Worm (Caenorhabditis elegans): ENCODE measurements around the gene ddb-1.
A peak's percentile ranks its signal among the peaks of the same experiment; 100 is the strongest.

ddb-1 gene

ce11 chrIV:12086498-12086897 lies 34.5 kb downstream of the ddb-1 start:
- TF ChIP-seq T22C8.4 (GFP tag; IDR thresholded peaks at IDR 0.05) (peak; percentile 57; the same call in 1 of the 2 replicates), ztf-23 (GFP tag; IDR thresholded peaks at IDR 0.05) (peak; percentile 77), klf-2 (GFP tag; conservative IDR thresholded peaks at IDR 0.05) (peak; percentile 15; the same call in 1 of the 2 replicates), flt-1 (GFP tag; IDR thresholded peaks at IDR 0.05) (peak; percentile 78), tab-1 (GFP tag; IDR thresholded peaks at IDR 0.05) (peak; percentile 84), ref-1 (GFP tag; conservative IDR thresholded peaks at IDR 0.05) (peak; percentile 56; the same call in 1 of the 2 replicates), cog-1 (tag; optimal IDR thresholded peaks at IDR 0.05) (peak; percentile 37), ztf-29 (GFP tag; IDR thresholded peaks at IDR 0.05) (peak; percentile 67), med-1 (GFP tag; optimal IDR thresholded peaks at IDR 0.05; ENCODE audit: insufficient read depth) (peak; percentile 50)

ce11 chrIV:12085120-12085519 lies 35.8 kb downstream of the ddb-1 start, which contains the start of gene rbm-34:
rbm-34 (plus strand) TSS chrIV:12085420.
- TF ChIP-seq ztf-23 (GFP tag; IDR thresholded peaks at IDR 0.05): no peak

DNA sequence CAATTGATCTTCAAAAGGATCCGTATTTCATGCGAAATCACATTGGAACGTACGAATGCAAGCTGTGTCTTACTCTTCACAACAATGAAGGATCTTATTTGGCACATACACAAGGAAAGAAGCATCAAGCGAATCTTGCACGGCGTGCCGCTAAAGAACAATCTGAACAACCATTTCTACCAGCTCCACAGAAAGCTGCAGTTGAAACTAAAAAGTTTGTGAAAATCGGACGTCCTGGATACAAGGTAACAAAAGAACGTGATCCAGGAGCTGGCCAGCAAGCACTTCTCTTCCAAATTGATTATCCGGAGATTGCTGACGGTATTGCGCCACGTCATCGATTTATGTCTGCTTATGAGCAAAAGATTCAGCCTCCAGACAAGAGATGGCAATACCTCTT lies 36.4 kb downstream of the ddb-1 start:
- TF ChIP-seq cog-1 (tag; optimal IDR thresholded peaks at IDR 0.05) (no peak), ztf-29 (GFP tag; IDR thresholded peaks at IDR 0.05) (no peak), flt-1 (GFP tag; IDR thresholded peaks at IDR 0.05) (no peak), tab-1 (GFP tag; IDR thresholded peaks at IDR 0.05) (no peak), ref-1 (GFP tag; conservative IDR thresholded peaks at IDR 0.05) (no peak), med-1 (GFP tag; optimal IDR thresholded peaks at IDR 0.05; ENCODE audit: insufficient read depth) (no peak), T22C8.4 (GFP tag; IDR thresholded peaks at IDR 0.05) (no peak), klf-2 (GFP tag; conservative IDR thresholded peaks at IDR 0.05) (no peak), ztf-23 (GFP tag; IDR thresholded peaks at IDR 0.05) (no peak)

ce11 chrIV:12084178-12084577 lies 36.8 kb downstream of the ddb-1 start, which contains the start of gene repo-1:
repo-1 (plus strand) TSS chrIV:12084478.
- no peak for TF ChIP-seq ztf-23 (GFP tag; IDR thresholded peaks at IDR 0.05)

DNA sequence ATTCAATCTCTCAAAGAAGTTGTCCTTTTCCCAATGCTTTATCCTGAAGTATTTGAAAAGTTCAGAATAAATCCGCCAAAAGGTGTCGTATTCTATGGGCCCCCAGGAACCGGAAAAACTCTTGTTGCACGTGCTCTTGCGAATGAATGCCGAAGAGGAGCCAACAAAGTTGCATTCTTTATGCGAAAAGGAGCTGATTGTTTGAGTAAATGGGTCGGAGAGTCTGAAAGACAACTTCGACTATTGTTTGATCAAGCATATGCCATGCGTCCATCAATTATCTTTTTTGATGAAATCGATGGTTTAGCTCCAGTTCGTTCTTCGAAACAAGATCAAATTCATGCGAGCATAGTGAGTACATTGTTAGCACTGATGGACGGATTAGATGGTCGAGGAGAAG lies 40.2 kb downstream of the ddb-1 start:
- no peak for TF ChIP-seq ztf-29 (GFP tag; IDR thresholded peaks at IDR 0.05)
- TF ChIP-seq klf-2 (GFP tag; conservative IDR thresholded peaks at IDR 0.05): no peak

DNA sequence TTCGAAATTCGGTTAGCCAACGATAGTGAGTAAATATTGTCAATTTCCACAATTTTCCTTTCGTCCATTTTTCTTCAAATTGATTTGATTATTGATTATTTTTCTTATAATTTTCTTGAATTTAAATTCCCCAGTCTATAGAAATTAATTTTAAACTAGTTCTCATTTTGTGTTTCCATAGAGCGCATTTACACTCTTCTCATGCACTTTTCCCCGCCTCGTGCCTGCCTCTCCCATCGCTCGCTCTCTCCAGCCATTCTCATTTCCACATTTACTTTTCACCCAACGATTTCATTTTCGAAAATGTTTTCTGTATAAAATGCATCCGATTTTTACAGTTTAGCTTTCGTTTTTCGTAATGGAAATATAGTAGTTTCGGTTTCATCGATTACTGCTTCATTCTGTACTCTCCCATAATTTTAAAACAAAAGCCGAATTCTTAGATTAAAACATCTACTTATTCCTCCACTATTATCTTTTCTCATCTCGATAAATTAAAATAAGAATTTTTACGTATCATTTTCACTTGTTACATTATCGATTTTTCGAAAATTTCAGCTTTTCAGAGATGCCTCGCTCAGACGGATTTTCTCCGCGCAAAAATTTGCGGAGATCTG lies 42.0 kb downstream of the ddb-1 start, which contains the start of gene lex-1:
TSS of gene lex-1 (plus strand) at position 567 of the 617 bp plus-strand sequence.
- no peak for TF ChIP-seq cog-1 (tag; optimal IDR thresholded peaks at IDR 0.05)
- TF ChIP-seq tab-1 (GFP tag; IDR thresholded peaks at IDR 0.05): no peak
- TF ChIP-seq T22C8.4 (GFP tag; IDR thresholded peaks at IDR 0.05): no peak
- TF ChIP-seq med-1 (GFP tag; optimal IDR thresholded peaks at IDR 0.05; ENCODE audit: insufficient read depth): no peak
- TF ChIP-seq ztf-29 (GFP tag; IDR thresholded peaks at IDR 0.05): no peak
- no peak for TF ChIP-seq ztf-23 (GFP tag; IDR thresholded peaks at IDR 0.05)
- no peak for TF ChIP-seq flt-1 (GFP tag; IDR thresholded peaks at IDR 0.05)
- no peak for TF ChIP-seq ref-1 (GFP tag; conservative IDR thresholded peaks at IDR 0.05)
- no peak for TF ChIP-seq klf-2 (GFP tag; conservative IDR thresholded peaks at IDR 0.05)

- TF ChIP-seq klf-2 (GFP tag; conservative IDR thresholded peaks at IDR 0.05) (no peak), T22C8.4 (GFP tag; IDR thresholded peaks at IDR 0.05) (no peak), ref-1 (GFP tag; conservative IDR thresholded peaks at IDR 0.05) (no peak), med-1 (GFP tag; optimal IDR thresholded peaks at IDR 0.05; ENCODE audit: insufficient read depth) (no peak), ztf-29 (GFP tag; IDR thresholded peaks at IDR 0.05) (no peak), tab-1 (GFP tag; IDR thresholded peaks at IDR 0.05) (no peak), ztf-23 (GFP tag; IDR thresholded peaks at IDR 0.05) (no peak), flt-1 (GFP tag; IDR thresholded peaks at IDR 0.05) (no peak), cog-1 (tag; optimal IDR thresholded peaks at IDR 0.05) (no peak)
These were observed 42.7 kb downstream of the ddb-1 start, which contains the start of gene tmed-1 for ce11 chrIV:12078112-12078812. tmed-1 (minus strand) TSS chrIV:12078162.

- TF ChIP-seq ztf-29 (GFP tag; IDR thresholded peaks at IDR 0.05): no peak
- TF ChIP-seq klf-2 (GFP tag; conservative IDR thresholded peaks at IDR 0.05): no peak
- TF ChIP-seq cog-1 (tag; optimal IDR thresholded peaks at IDR 0.05): no peak
- TF ChIP-seq tab-1 (GFP tag; IDR thresholded peaks at IDR 0.05): no peak
These were observed 45.5 kb downstream of the ddb-1 start, which contains the start of gene K08E4.7 for ce11 chrIV:12075497-12075896. K08E4.7 (plus strand) TSS chrIV:12075797.

DNA sequence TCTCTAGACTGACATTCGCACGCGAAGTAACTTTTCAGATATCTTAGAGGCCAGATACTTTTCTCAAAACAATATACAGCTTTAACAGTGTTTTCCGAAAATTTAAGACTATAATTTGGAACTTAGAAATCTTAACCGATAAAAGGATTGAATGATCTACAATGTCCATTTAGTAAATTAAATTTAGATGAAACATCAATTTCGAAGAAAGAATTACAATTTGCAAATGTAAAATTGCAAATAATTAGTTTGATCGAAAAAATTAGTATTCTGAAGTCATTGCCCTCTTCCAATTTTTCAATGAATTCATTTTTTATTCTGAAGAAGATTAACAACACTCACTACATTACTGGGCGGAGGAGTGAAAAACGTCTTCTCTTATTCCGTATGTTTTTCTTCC lies 52.4 kb downstream of the ddb-1 start, which contains the start of gene bath-37:
TSS of gene bath-37 (plus strand) at position 301 of the 400 bp plus-strand sequence.
- TF ChIP-seq T22C8.4 (GFP tag; IDR thresholded peaks at IDR 0.05) (no peak), ref-1 (GFP tag; conservative IDR thresholded peaks at IDR 0.05) (no peak), klf-2 (GFP tag; conservative IDR thresholded peaks at IDR 0.05) (no peak)

Measured in whole organism, midembryonic.